Worm (Caenorhabditis elegans): ENCODE data around the gene F56D6.20.

ce11 chrIV:3873195-3873594 is 39.5 kb upstream of the F56D6.20 start:
- TF ChIP-seq rnt-1 (tag; optimal IDR thresholded peaks at IDR 0.05) (no peak), ama-1 (optimal IDR thresholded peaks at IDR 0.05) (no peak), unc-3 (GFP tag; conservative IDR thresholded peaks at IDR 0.05) (no peak), unc-3 (tag; optimal IDR thresholded peaks at IDR 0.05) (no peak), pha-4 (tag; optimal IDR thresholded peaks at IDR 0.05) (no peak), unc-55 (GFP tag; optimal IDR thresholded peaks at IDR 0.05) (no peak), dve-1 (tag; optimal IDR thresholded peaks at IDR 0.05) (no peak)

Measured in whole organism, late embryonic.